Worm (Caenorhabditis elegans) whole organism, L4/young adult: ENCODE results near the gene F41G3.20.
"Not testable (repeated sequence)": the region's sequence is repeated elsewhere in the genome, so short reads cannot be mapped to it uniquely, and the experiment has no call there.

Experiments used
- W03F9.2 ChIP-seq: fragments of 150-350 bp; optimal IDR thresholded peaks from 2 replicates; lab custom pipeline; 2014; ENCODE audit warnings: missing biosample characterization, missing genetic modification characterization
- dao-5 ChIP-seq: sonication (generic microtip); optimal IDR thresholded peaks from 2 replicates; lab custom pipeline; 2016; ENCODE audit warnings: missing genotype, missing genetic modification characterization, moderate library complexity, missing compliant biosample characterization
- him-1 ChIP-seq: sonication (generic microtip); optimal IDR thresholded peaks from 2 replicates; lab custom pipeline; 2016; ENCODE audit warnings: missing genotype, missing genetic modification reagents, missing genetic modification characterization, missing compliant biosample characterization

The F41G3.20 gene

DNA sequence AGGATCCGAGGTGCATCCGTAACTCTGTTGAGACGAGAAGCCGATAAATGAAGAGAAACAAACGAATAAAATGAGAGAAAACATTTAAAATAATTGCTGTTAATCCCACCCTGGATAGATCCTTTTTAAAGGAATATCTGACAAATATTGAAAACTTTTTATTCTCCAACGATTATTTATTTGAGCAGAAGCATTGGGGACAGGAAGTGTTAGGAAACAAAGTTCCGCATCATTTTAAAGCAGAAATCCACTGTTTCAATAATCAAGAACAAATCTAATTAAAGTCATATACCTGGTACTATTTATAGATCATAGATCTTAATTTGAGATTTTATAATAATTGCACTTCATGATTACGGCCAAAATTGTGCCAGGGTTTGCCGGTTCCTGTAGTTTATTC is at the start of gene F41G3.20:
Gene F41G3.20, minus strand, starts transcription at position 101 of the 400 bp plus-strand sequence.
- TF ChIP-seq him-1 (tag; lab: Kevin White, UChicago) (no peak), dao-5 (tag; lab: Kevin White, UChicago) (no peak), W03F9.2 (tag; lab: Kevin White, UChicago) (no peak)

ce11 chrII:6800104-6800711 is 49.4 kb upstream of the F41G3.20 start, which contains the start of gene F31E8.4:
TSS of gene F31E8.4 (minus strand) at chrII:6800154.
- TF ChIP-seq him-1 (tag; lab: Kevin White, UChicago) (no peak), dao-5 (tag; lab: Kevin White, UChicago) (no peak), W03F9.2 (tag; lab: Kevin White, UChicago) (no peak)

ce11 chrII:6791891-6792290 is 41.1 kb upstream of the F41G3.20 start, which contains the start of gene T13C2.2:
TSS of gene T13C2.2 (plus strand) at chrII:6792191.
- TF ChIP-seq him-1 (tag; lab: Kevin White, UChicago) (no peak), W03F9.2 (tag; lab: Kevin White, UChicago) (no peak), dao-5 (tag; lab: Kevin White, UChicago) (no peak)

DNA sequence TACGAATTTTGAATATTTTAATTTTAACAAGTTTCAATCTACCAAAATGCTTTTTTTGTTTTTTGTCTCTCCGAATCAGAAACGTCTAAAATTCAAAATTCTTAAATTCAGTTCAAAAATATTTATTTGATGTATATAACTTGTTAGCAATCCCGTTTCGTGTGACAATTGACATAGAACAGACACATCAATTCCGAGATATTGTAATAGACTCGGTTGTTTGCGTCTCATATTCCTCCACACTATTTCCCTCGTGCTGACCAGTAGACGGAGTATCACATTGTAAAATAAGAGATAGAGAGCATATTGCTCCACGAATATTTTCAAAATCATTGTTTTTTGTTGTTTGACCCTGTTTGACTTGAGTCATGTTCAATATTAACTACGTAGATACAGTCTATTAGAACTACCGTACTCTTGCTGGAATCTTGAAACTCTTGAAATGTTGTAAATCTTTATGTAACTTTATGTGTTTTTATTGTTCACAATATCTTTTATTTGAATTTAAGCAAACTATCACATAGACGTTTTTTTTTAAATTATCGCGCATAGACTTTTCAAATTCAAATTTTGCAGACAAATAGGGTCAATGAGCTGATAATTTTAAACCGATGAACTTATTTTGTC is 38.0 kb upstream of the F41G3.20 start, which contains the start of gene T13C2.3:
Gene T13C2.3, plus strand, starts transcription at position 577 of the 627 bp plus-strand sequence.
- TF ChIP-seq him-1 (tag; lab: Kevin White, UChicago), result no peak
- TF ChIP-seq W03F9.2 (tag; lab: Kevin White, UChicago), result no peak
- no peak for TF ChIP-seq dao-5 (tag; lab: Kevin White, UChicago)

- TF ChIP-seq dao-5 (tag; lab: Kevin White, UChicago) (no peak), W03F9.2 (tag; lab: Kevin White, UChicago) (no peak), him-1 (tag; lab: Kevin White, UChicago) (no peak)
Measured at ce11 chrII:6783377-6783829, 32.6 kb upstream of the F41G3.20 start, which contains the start of gene gldi-2. TSS of gene gldi-2 (plus strand) at chrII:6783427.

- TF ChIP-seq W03F9.2 (tag; lab: Kevin White, UChicago), result peak; percentile 7
- no peak for TF ChIP-seq him-1 (tag; lab: Kevin White, UChicago)
- TF ChIP-seq dao-5 (tag; lab: Kevin White, UChicago), result peak; percentile 52
Measured at ce11 chrII:6782738-6783163, 31.9 kb upstream of the F41G3.20 start.

DNA sequence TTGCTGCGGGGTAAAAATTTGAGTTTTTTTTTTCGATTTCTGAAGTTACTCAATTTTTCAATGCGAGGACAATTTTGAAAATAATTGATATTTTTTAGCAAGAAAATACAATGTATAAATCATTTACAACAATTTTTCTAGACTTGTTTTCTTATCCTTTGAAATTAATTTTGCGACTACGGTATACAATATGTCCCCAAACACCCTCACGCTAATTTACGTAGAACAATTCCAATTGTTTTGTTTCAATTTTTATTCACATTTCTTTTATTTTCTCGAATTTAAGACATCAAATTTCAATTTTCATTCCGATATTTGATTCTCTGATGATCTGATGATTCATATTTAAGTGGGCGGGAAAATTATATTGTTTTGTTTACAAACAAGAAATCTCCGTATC is 31.2 kb upstream of the F41G3.20 start:
- TF ChIP-seq him-1 (tag; lab: Kevin White, UChicago) (no peak), dao-5 (tag; lab: Kevin White, UChicago) (no peak)

DNA sequence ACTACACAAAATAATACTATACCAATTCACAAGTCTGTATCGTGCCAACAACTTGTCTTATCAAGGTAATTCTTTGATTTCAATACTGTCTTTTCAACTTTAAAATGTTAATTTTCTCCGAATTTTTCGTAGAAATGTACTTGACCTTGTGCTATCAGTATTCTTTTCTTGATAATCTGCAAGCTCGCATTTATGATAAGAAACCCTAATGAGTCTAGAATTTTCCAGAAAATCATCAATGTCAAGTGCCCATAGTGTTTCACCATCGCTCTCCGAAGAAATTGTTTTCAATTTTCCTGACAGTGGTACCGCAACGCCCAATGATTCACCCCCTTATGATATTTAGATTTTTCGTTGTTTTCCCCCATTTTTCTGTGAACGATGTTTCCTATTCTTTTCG is 30.4 kb upstream of the F41G3.20 start:
- TF ChIP-seq dao-5 (tag; lab: Kevin White, UChicago), result no peak

DNA sequence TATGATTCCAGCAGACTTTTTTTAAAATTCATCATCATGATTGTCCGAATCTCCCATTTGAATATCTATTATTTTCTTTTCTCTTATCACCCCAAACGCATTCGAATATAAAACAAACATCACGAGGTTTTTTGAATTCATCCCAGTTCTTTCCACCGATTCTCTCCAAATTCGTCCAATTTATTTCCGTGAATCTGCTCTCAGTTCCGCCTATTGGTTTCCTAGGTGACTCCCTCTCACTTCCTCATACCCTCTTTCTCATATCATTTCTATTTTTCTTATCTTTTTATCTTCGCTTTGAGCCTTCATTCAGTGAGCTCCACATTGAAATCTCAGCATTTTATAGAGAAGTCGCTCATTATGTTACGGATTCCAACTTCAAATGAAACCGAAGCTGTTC is 28.3 kb upstream of the F41G3.20 start, which contains the start of gene T13C2.7:
Gene T13C2.7, plus strand, starts transcription at position 301 of the 400 bp plus-strand sequence.
- TF ChIP-seq him-1 (tag; lab: Kevin White, UChicago) (no peak), dao-5 (tag; lab: Kevin White, UChicago) (no peak), W03F9.2 (tag; lab: Kevin White, UChicago) (no peak)

DNA sequence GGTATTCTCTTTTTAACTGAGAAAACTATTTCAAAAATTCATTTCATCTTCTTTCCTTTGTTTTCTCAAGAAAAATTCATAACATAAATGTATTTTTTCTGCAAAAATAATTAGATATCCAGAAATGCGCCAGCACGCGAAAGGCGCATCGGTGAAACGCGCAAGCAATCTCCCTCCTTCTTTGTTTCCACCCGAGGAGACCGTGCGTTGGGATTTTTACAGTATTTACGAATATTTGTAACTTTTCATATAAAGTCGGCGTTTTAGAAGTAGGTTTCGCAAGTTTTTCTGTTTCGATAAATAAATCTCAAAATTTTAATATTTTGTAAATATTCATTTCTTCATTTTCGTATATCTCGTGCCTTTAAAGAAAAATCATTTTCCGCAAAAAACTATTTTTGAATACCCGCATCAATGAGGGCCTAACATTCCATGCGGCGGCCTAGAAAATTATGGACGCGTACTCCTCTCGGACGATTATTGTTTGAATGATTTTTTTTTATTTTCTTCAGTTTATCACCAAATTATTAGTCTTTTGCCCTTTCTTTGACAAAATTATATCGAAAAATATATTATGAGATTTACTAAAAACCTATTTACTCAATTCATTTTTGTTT is 25.7 kb upstream of the F41G3.20 start, which contains the start of gene ssup-72:
Gene ssup-72, plus strand, starts transcription at position 181 of the 617 bp plus-strand sequence.
- TF ChIP-seq him-1 (tag; lab: Kevin White, UChicago) (peak; percentile 33), W03F9.2 (tag; lab: Kevin White, UChicago) (peak; percentile 75), dao-5 (tag; lab: Kevin White, UChicago) (no peak)

DNA sequence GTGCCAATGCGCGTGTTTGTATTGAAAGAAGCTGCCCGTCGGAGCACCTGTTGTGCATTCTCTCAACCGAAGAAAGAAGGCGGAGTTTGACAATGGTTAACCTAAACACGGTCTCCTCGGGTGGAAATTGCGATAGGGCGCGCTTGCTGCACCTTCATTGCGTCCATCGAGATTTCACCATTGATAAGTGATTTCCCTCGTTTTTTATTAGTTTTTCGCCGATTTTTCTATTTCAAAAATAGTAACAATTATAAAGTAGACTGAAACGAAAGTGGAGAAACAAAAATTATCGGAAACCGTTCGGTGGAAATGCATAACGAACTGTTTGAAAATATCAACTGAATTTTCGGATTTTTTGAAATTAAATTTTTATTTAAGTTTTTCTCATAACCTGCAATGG is 24.2 kb upstream of the F41G3.20 start, which contains the start of gene agr-1:
Gene agr-1, minus strand, starts transcription at position 101 of the 400 bp plus-strand sequence.
- TF ChIP-seq him-1, dao-5, W03F9.2 (tag; lab: Kevin White, UChicago): not testable (repeated sequence)

- TF ChIP-seq dao-5 (tag; lab: Kevin White, UChicago) (no peak), him-1 (tag; lab: Kevin White, UChicago) (no peak), W03F9.2 (tag; lab: Kevin White, UChicago) (no peak)
Measured at ce11 chrII:6772482-6772881, 21.7 kb upstream of the F41G3.20 start.

DNA sequence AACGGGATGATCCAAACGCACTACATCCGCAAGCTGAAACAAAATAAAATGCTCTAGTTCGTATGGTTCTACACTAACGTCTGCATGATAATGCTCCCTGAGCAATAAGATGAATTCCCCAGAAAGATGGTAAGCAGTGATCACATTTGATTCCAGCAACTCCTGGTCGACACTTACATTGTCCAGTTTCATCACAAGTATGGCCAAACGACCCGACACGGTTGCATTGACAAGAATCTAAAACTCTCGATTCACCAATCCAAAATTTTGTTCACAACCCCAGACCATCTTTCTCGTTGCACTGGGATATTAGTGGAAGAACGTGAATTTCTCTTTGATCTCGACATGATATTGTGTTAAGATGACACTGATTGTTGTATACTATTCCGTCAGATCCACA is 19.2 kb upstream of the F41G3.20 start:
- TF ChIP-seq W03F9.2 (tag; lab: Kevin White, UChicago), result no peak
- TF ChIP-seq dao-5 (tag; lab: Kevin White, UChicago), result no peak
- no peak for TF ChIP-seq him-1 (tag; lab: Kevin White, UChicago)
